Fruit fly (Drosophila melanogaster) whole organism, embryonic: ENCODE measurements around the gene orion.
A peak's percentile ranks its signal among the peaks of the same experiment; 100 is the strongest.

Experiments
- Ada2b ChIP-seq: fragments of 200-800 bp; sonication (Bioruptor generic); IDR thresholded peaks from 2 replicates; pipeline ENCODE4 v1.3.6; 2022; ENCODE audit warnings: missing biosample characterization, missing genetic modification characterization
- Antp ChIP-seq: fragments of 200-800 bp; sonication (Bioruptor generic); optimal IDR thresholded peaks from 3 replicates; lab custom pipeline; 2016; ENCODE audit warnings: missing biosample characterization, missing genetic modification characterization
- CG11093 ChIP-seq: fragments of 200-800 bp; sonication (Bioruptor generic); IDR thresholded peaks from 3 replicates; pipeline ENCODE4 v1.3.6; 2022; ENCODE audit warnings: missing biosample characterization, missing genetic modification characterization
- CG12299 ChIP-seq: fragments of 200-800 bp; sonication (Bioruptor generic); optimal IDR thresholded peaks from 2 replicates; lab custom pipeline; 2018; ENCODE audit warnings: missing biosample characterization, mild to moderate bottlenecking, missing genetic modification characterization
- CG12744 ChIP-seq: fragments of 200-800 bp; sonication (Bioruptor generic); optimal IDR thresholded peaks from 2 replicates; lab custom pipeline; 2016; ENCODE audit warnings: missing biosample characterization, missing genetic modification characterization
- CG13123 ChIP-seq: fragments of 200-800 bp; sonication (Bioruptor generic); optimal IDR thresholded peaks from 2 replicates; lab custom pipeline; 2016; ENCODE audit warnings: missing biosample characterization, missing genetic modification characterization
- CG13287 ChIP-seq: fragments of 200-800 bp; sonication (Bioruptor generic); IDR thresholded peaks from 2 replicates; pipeline ENCODE4 v1.3.6; 2022; ENCODE audit warnings: missing biosample characterization, missing genetic modification characterization; ENCODE audit not compliant: partially characterized antibody
- CG13624 ChIP-seq: fragments of 200-800 bp; sonication (Bioruptor generic); optimal IDR thresholded peaks from 2 replicates; lab custom pipeline; 2016; ENCODE audit warnings: missing biosample characterization, missing genetic modification characterization
- CG14860 ChIP-seq: fragments of 200-800 bp; sonication (Bioruptor generic); IDR thresholded peaks from 3 replicates; pipeline ENCODE4 v1.3.6; 2022; ENCODE audit warnings: missing biosample characterization, missing genetic modification characterization; ENCODE audit not compliant: partially characterized antibody
- CG18011 ChIP-seq: fragments of 200-800 bp; sonication (Bioruptor generic); optimal IDR thresholded peaks from 2 replicates; lab custom pipeline; 2017; ENCODE audit warnings: missing biosample characterization, missing genetic modification characterization, mild to moderate bottlenecking, moderate library complexity, missing genotype
- CG2116 ChIP-seq: fragments of 200-800 bp; sonication (Bioruptor generic); optimal IDR thresholded peaks from 3 replicates; lab custom pipeline; 2018; ENCODE audit warnings: missing biosample characterization, mild to moderate bottlenecking, missing genetic modification characterization
- CG31224 ChIP-seq: fragments of 200-800 bp; sonication (Bioruptor generic); IDR thresholded peaks from 2 replicates; pipeline ENCODE4 v1.3.6; 2022; ENCODE audit warnings: missing biosample characterization, missing genetic modification characterization
- CG32767 ChIP-seq: fragments of 200-800 bp; sonication (Bioruptor generic); IDR thresholded peaks from 2 replicates; pipeline ENCODE4 v1.3.6; 2022; ENCODE audit warnings: missing biosample characterization, missing genetic modification characterization
- CG3281 ChIP-seq: fragments of 200-800 bp; sonication (Bioruptor generic); optimal IDR thresholded peaks from 3 replicates; lab custom pipeline; 2017; ENCODE audit warnings: missing biosample characterization, mild to moderate bottlenecking, missing genetic modification characterization
- CG33557 ChIP-seq: fragments of 200-800 bp; sonication (Bioruptor generic); optimal IDR thresholded peaks from 2 replicates; lab custom pipeline; 2019; ENCODE audit warnings: missing biosample characterization, mild to moderate bottlenecking, missing genetic modification characterization, moderate library complexity
- CG3838 ChIP-seq: fragments of 200-800 bp; sonication (Bioruptor generic); optimal IDR thresholded peaks from 3 replicates; lab custom pipeline; 2016; ENCODE audit warnings: missing biosample characterization, missing genetic modification characterization
- CG6272 ChIP-seq: fragments of 200-800 bp; sonication (Bioruptor generic); IDR thresholded peaks from 2 replicates; pipeline ENCODE4 v1.3.6; 2022; ENCODE audit warnings: missing biosample characterization, missing genetic modification characterization
- CG7372 ChIP-seq: fragments of 200-800 bp; sonication (Bioruptor generic); IDR thresholded peaks from 2 replicates; pipeline ENCODE4 v1.3.6; 2022; ENCODE audit warnings: missing biosample characterization, missing genetic modification characterization
- CG8478 ChIP-seq: fragments of >200 bp; optimal IDR thresholded peaks from 2 replicates; lab custom pipeline; 2018
- CG9876 ChIP-seq: fragments of 200-800 bp; sonication (Bioruptor generic); optimal IDR thresholded peaks from 2 replicates; lab custom pipeline; 2016; ENCODE audit warnings: missing biosample characterization, missing genetic modification characterization
- CoRest ChIP-seq: fragments of 200-800 bp; sonication (Bioruptor generic); optimal IDR thresholded peaks from 3 replicates; lab custom pipeline; 2018; ENCODE audit warnings: missing biosample characterization, mild to moderate bottlenecking, missing genetic modification characterization, moderate library complexity
- D ChIP-seq, 2 experiments: fragments of 200-800 bp in 1 of 2; fragments of >200 bp in 1 of 2; sonication (Bioruptor generic) in 1 of 2; optimal IDR thresholded peaks; 2 replicates in 1 of 2; 3 replicates in 1 of 2; lab custom pipeline; 2017; ENCODE audit warnings: mild to moderate bottlenecking in 1 of 2, missing biosample characterization in 1 of 2, missing genetic modification characterization in 1 of 2, missing genetic modification reagents in 1 of 2
- Dll ChIP-seq: fragments of 200-800 bp; sonication (Bioruptor generic); IDR thresholded peaks from 4 replicates; pipeline ENCODE4 v1.3.6; 2022; ENCODE audit warnings: missing biosample characterization, missing genetic modification characterization; ENCODE audit not compliant: partially characterized antibody
- Fer2 ChIP-seq: fragments of 200-800 bp; sonication (Bioruptor generic); optimal IDR thresholded peaks from 2 replicates; lab custom pipeline; 2018; ENCODE audit warnings: missing biosample characterization, mild to moderate bottlenecking, missing genetic modification characterization, moderate library complexity
- Fer3 ChIP-seq: fragments of 200-800 bp; sonication (Bioruptor generic); optimal IDR thresholded peaks from 2 replicates; lab custom pipeline; 2018; ENCODE audit warnings: missing biosample characterization, mild to moderate bottlenecking, missing genetic modification characterization, moderate library complexity
- Gsc ChIP-seq: fragments of 200-800 bp; sonication (Bioruptor generic); IDR thresholded peaks from 2 replicates; pipeline ENCODE4 v1.3.6; 2022; ENCODE audit warnings: missing biosample characterization, missing genetic modification characterization
- HLH3B ChIP-seq: fragments of 200-800 bp; sonication (Bioruptor generic); IDR thresholded peaks from 2 replicates; pipeline ENCODE4 v1.3.6; 2022; ENCODE audit warnings: missing biosample characterization, missing genetic modification characterization
- Hand ChIP-seq: fragments of 200-800 bp; sonication (Bioruptor generic); optimal IDR thresholded peaks from 2 replicates; lab custom pipeline; 2017; ENCODE audit warnings: mild to moderate bottlenecking, missing biosample characterization, missing genetic modification reagents, missing genetic modification characterization
- Hr39 ChIP-seq: fragments of >200 bp; optimal IDR thresholded peaks from 2 replicates; lab custom pipeline; 2017
- Max ChIP-seq: fragments of 200-800 bp; sonication (Bioruptor generic); optimal IDR thresholded peaks from 2 replicates; lab custom pipeline; 2016; ENCODE audit warnings: missing biosample characterization, mild to moderate bottlenecking, missing genetic modification characterization
- Oaz ChIP-seq: fragments of 200-800 bp; sonication (Bioruptor generic); IDR thresholded peaks from 2 replicates; pipeline ENCODE4 v1.3.6; 2022; ENCODE audit warnings: missing biosample characterization, missing genetic modification characterization
- Rfx ChIP-seq: fragments of 200-800 bp; sonication (Bioruptor generic); IDR thresholded peaks from 2 replicates; pipeline ENCODE4 v1.3.6; 2022; ENCODE audit warnings: missing biosample characterization, missing genetic modification characterization
- Stat92E ChIP-seq, 3 experiments: fragments of >200 bp in 2 of 3; fragments of 200-800 bp in 1 of 3; sonication (Bioruptor generic) in 1 of 3; optimal IDR thresholded peaks; 2 replicates each; lab custom pipeline; 2017 to 2019; ENCODE audit warnings: missing biosample characterization in 3 of 3, missing genetic modification characterization in 3 of 3, mild to moderate bottlenecking in 1 of 3, moderate library complexity in 1 of 3
- Xbp1 ChIP-seq: fragments of 200-800 bp; sonication (Bioruptor generic); optimal IDR thresholded peaks from 3 replicates; lab custom pipeline; 2016; ENCODE audit warnings: missing biosample characterization, mild to moderate bottlenecking, missing genetic modification characterization
- ato ChIP-seq: fragments of 200-800 bp; sonication (Bioruptor generic); IDR thresholded peaks from 2 replicates; pipeline ENCODE4 v1.3.6; 2022; ENCODE audit warnings: missing biosample characterization, missing genetic modification characterization; ENCODE audit not compliant: partially characterized antibody
- bbx ChIP-seq: fragments of 200-800 bp; sonication (Bioruptor generic); IDR thresholded peaks from 2 replicates; pipeline ENCODE4 v1.3.6; 2022; ENCODE audit warnings: missing biosample characterization, missing genetic modification characterization; ENCODE audit not compliant: partially characterized antibody
- chn ChIP-seq: fragments of 200-800 bp; sonication (Bioruptor generic); optimal IDR thresholded peaks from 2 replicates; lab custom pipeline; 2016; ENCODE audit warnings: missing biosample characterization, missing genetic modification characterization
- ci ChIP-seq: fragments of 200-800 bp; sonication (Bioruptor generic); IDR thresholded peaks from 3 replicates; pipeline ENCODE4 v1.3.6; 2022; ENCODE audit warnings: missing biosample characterization, missing genetic modification characterization
- dan ChIP-seq: fragments of 200-800 bp; sonication (Bioruptor generic); IDR thresholded peaks from 2 replicates; pipeline ENCODE4 v1.3.6; 2022; ENCODE audit warnings: missing biosample characterization, missing genetic modification characterization
- dm ChIP-seq: fragments of 200-800 bp; sonication (Bioruptor generic); optimal IDR thresholded peaks from 3 replicates; lab custom pipeline; 2016; ENCODE audit warnings: missing biosample characterization, missing genetic modification characterization
- ems ChIP-seq: fragments of 200-800 bp; sonication (Bioruptor generic); optimal IDR thresholded peaks from 3 replicates; lab custom pipeline; 2016; ENCODE audit warnings: missing biosample characterization, missing genetic modification characterization
- gcm ChIP-seq: fragments of 200-800 bp; sonication (Bioruptor generic); optimal IDR thresholded peaks from 2 replicates; lab custom pipeline; 2019; ENCODE audit warnings: missing biosample characterization, mild to moderate bottlenecking, missing genetic modification characterization, moderate library complexity
- hkb ChIP-seq, 2 experiments: fragments of 200-800 bp in 1 of 2; fragments of >200 bp in 1 of 2; sonication (Bioruptor generic) in 1 of 2; IDR thresholded peaks in 1 of 2; optimal IDR thresholded peaks in 1 of 2; 2 replicates each; pipeline versions ENCODE4 v1.3.6 to Lab custom; 2017 to 2022; ENCODE audit warnings: missing biosample characterization in 1 of 2, missing genetic modification characterization in 1 of 2
- mld ChIP-seq: fragments of 200-800 bp; sonication (Bioruptor generic); IDR thresholded peaks from 3 replicates; pipeline ENCODE4 v1.3.6; 2022; ENCODE audit warnings: missing biosample characterization, missing genetic modification characterization; ENCODE audit not compliant: partially characterized antibody
- otp ChIP-seq: fragments of 200-800 bp; sonication (Bioruptor generic); IDR thresholded peaks from 3 replicates; pipeline ENCODE4, ENCODE4 v1.3.6; 2022; ENCODE audit warnings: missing biosample characterization, missing genetic modification characterization
- pho ChIP-seq: fragments of 200-800 bp; sonication (Bioruptor generic); optimal IDR thresholded peaks from 2 replicates; lab custom pipeline; 2016; ENCODE audit warnings: missing biosample characterization, missing genetic modification characterization
- sens-2 ChIP-seq: fragments of 200-800 bp; sonication (Bioruptor generic); IDR thresholded peaks from 2 replicates; pipeline ENCODE4 v1.3.6; 2022; ENCODE audit warnings: missing biosample characterization, missing genetic modification characterization
- seq ChIP-seq: fragments of 200-800 bp; sonication (Bioruptor generic); IDR thresholded peaks from 2 replicates; pipeline ENCODE4 v1.3.6; 2022; ENCODE audit warnings: missing biosample characterization, missing genetic modification characterization
- so ChIP-seq: fragments of 200-800 bp; sonication (Bioruptor generic); IDR thresholded peaks from 3 replicates; pipeline ENCODE4 v1.3.6; 2022; ENCODE audit warnings: missing biosample characterization, missing genetic modification characterization
- trh ChIP-seq: fragments of 200-800 bp; sonication (Bioruptor generic); optimal IDR thresholded peaks from 2 replicates; lab custom pipeline; 2016; ENCODE audit warnings: missing biosample characterization, missing genetic modification characterization

orion gene

dm6 chrX:7911983-7912630 lies 34.6 kb downstream of the orion start, which contains the start of gene snz (continued):
- TF ChIP-seq CG12744 (no peak), CG13123 (no peak), CG31224 (GFP tag; lab: Robert Waterston, UW) (no peak), Xbp1 (GFP tag; lab: Kevin White, UChicago) (peak; percentile 5), CG12299 (tag; lab: Kevin White, UChicago) (no peak), Rfx (peak; percentile 55), CoRest (tag; lab: Kevin White, UChicago) (peak; percentile 23), ems (GFP tag; lab: Kevin White, UChicago) (no peak), seq (no peak), Dll (GFP tag; lab: Robert Waterston, UW) (peak; percentile 77), otp (GFP tag; lab: Robert Waterston, UW) (no peak), Fer3 (no peak), trh (GFP tag; lab: Kevin White, UChicago) (no peak), CG8478 (no peak), CG9876 (GFP tag; lab: Kevin White, UChicago) (no peak), CG2116 (peak; percentile 87), Fer2 (tag; lab: Kevin White, UChicago) (no peak), gcm (GFP tag; lab: Kevin White, UChicago) (no peak), dan (no peak), Stat92E (GFP tag; optimal IDR thresholded peaks at IDR 0.05; lab: Kevin White, UChicago) (no peak), pho (GFP tag; lab: Kevin White, UChicago) (no peak), bbx (GFP tag; lab: Robert Waterston, UW) (peak; percentile 86), CG3281 (GFP tag; lab: Kevin White, UChicago) (no peak), CG13287 (GFP tag; lab: Robert Waterston, UW) (peak; percentile 83), Hand (GFP tag; lab: Kevin White, UChicago) (peak; percentile 6), chn (no peak), CG33557 (GFP tag; lab: Kevin White, UChicago) (no peak), Gsc (GFP tag; lab: Robert Waterston, UW) (no peak), sens-2 (GFP tag; lab: Robert Waterston, UW) (no peak), mld (GFP tag; lab: Robert Waterston, UW) (peak; percentile 75), CG7372 (GFP tag; lab: Robert Waterston, UW) (no peak), hkb (optimal IDR thresholded peaks at IDR 0.05; lab: Kevin White, UChicago) (no peak), hkb (GFP tag; IDR thresholded peaks at IDR 0.05; lab: Robert Waterston, UW) (no peak), CG14860 (GFP tag; lab: Robert Waterston, UW) (peak; percentile 77), CG6272 (GFP tag; lab: Robert Waterston, UW) (no peak), D (optimal IDR thresholded peaks at IDR 0.05; lab: Kevin White, UChicago) (no peak), D (GFP tag; optimal IDR thresholded peaks at IDR 0.05; lab: Kevin White, UChicago) (no peak), CG32767 (GFP tag; lab: Robert Waterston, UW) (no peak), HLH3B (GFP tag; lab: Robert Waterston, UW) (no peak), CG18011 (GFP tag; lab: Kevin White, UChicago) (no peak), Ada2b (GFP tag; lab: Robert Waterston, UW) (no peak), Hr39 (lab: Kevin White, UChicago) (no peak), Max (GFP tag; lab: Kevin White, UChicago) (no peak), CG13624 (GFP tag; lab: Kevin White, UChicago) (peak; percentile 47), Oaz (GFP tag; lab: Robert Waterston, UW) (no peak), CG11093 (no peak), CG3838 (no peak), ci (0 out of 3 replicates have a peak, but pooled peaks have one; percentile 26), Antp (no peak), ato (GFP tag; lab: Robert Waterston, UW) (peak; percentile 50; the same call in 1 of the 2 replicates), dm (GFP tag; lab: Kevin White, UChicago) (no peak), so (no peak)
